Fruit fly (Drosophila melanogaster) whole organism, embryonic: ENCODE data around the gene nxf2.

Source experiments
- Aef1 ChIP-seq: fragments of 200-800 bp; sonication (Bioruptor generic); IDR thresholded peaks from 3 replicates; pipeline ENCODE4 v1.3.6; 2022; ENCODE audit warnings: missing biosample characterization, missing genetic modification characterization
- B-H2 ChIP-seq: fragments of 200-800 bp; sonication (Bioruptor generic); optimal IDR thresholded peaks from 2 replicates; lab custom pipeline; 2018; ENCODE audit warnings: missing biosample characterization, mild to moderate bottlenecking, missing genetic modification characterization
- CG10462 ChIP-seq: fragments of 200-800 bp; sonication (Bioruptor generic); optimal IDR thresholded peaks from 2 replicates; lab custom pipeline; 2016; ENCODE audit warnings: missing biosample characterization, missing genetic modification characterization
- CG11696 ChIP-seq: fragments of 200-800 bp; sonication (Bioruptor generic); IDR thresholded peaks from 2 replicates; pipeline ENCODE4 v1.3.6; 2022; ENCODE audit warnings: missing biosample characterization, missing genetic modification characterization
- CG12236 ChIP-seq: fragments of 200-800 bp; sonication (Bioruptor generic); optimal IDR thresholded peaks from 2 replicates; lab custom pipeline; 2016; ENCODE audit warnings: missing biosample characterization, missing genetic modification characterization
- CG13624 ChIP-seq: fragments of 200-800 bp; sonication (Bioruptor generic); optimal IDR thresholded peaks from 2 replicates; lab custom pipeline; 2016; ENCODE audit warnings: missing biosample characterization, missing genetic modification characterization
- CG1529 ChIP-seq: fragments of 200-800 bp; sonication (Bioruptor generic); optimal IDR thresholded peaks from 3 replicates; lab custom pipeline; 2018; ENCODE audit warnings: missing biosample characterization, missing genetic modification characterization
- CG15696 ChIP-seq: fragments of 200-800 bp; sonication (Bioruptor generic); optimal IDR thresholded peaks from 2 replicates; lab custom pipeline; 2019; ENCODE audit warnings: missing biosample characterization, mild to moderate bottlenecking, missing genetic modification characterization, moderate library complexity
- CG17359 ChIP-seq: fragments of 200-800 bp; sonication (Bioruptor generic); optimal IDR thresholded peaks from 3 replicates; lab custom pipeline; 2018; ENCODE audit warnings: missing biosample characterization, mild to moderate bottlenecking, missing genetic modification characterization, moderate library complexity
- CG17802 ChIP-seq: fragments of 200-800 bp; sonication (Bioruptor generic); optimal IDR thresholded peaks from 2 replicates; lab custom pipeline; 2018; ENCODE audit warnings: missing biosample characterization, mild to moderate bottlenecking, missing genetic modification characterization, moderate library complexity
- CG17829 ChIP-seq: fragments of 200-800 bp; optimal IDR thresholded peaks from 2 replicates; lab custom pipeline; 2019; ENCODE audit warnings: missing biosample characterization, mild to moderate bottlenecking, missing genetic modification characterization, moderate library complexity
- CG18476 ChIP-seq: fragments of 200-800 bp; sonication (Bioruptor generic); optimal IDR thresholded peaks from 2 replicates; lab custom pipeline; 2016; ENCODE audit warnings: missing biosample characterization, mild to moderate bottlenecking, missing genetic modification characterization
- CG2678 ChIP-seq: fragments of 200-800 bp; sonication (Bioruptor generic); optimal IDR thresholded peaks from 3 replicates; lab custom pipeline; 2019; ENCODE audit warnings: missing biosample characterization, mild to moderate bottlenecking, missing genetic modification characterization, moderate library complexity
- CG31224 ChIP-seq: fragments of 200-800 bp; sonication (Bioruptor generic); IDR thresholded peaks from 2 replicates; pipeline ENCODE4 v1.3.6; 2022; ENCODE audit warnings: missing biosample characterization, missing genetic modification characterization
- CG31441 ChIP-seq: fragments of 200-800 bp; sonication (Bioruptor generic); IDR thresholded peaks from 2 replicates; pipeline ENCODE4 v1.3.6; 2022; ENCODE audit warnings: missing biosample characterization, missing genetic modification characterization
- CG32532 ChIP-seq: fragments of 200-800 bp; sonication (Bioruptor generic); IDR thresholded peaks from 2 replicates; pipeline ENCODE4 v1.3.6; 2022; ENCODE audit warnings: missing biosample characterization, missing genetic modification characterization
- CG43689 ChIP-seq: fragments of 200-800 bp; sonication (Bioruptor generic); IDR thresholded peaks from 2 replicates; pipeline ENCODE4 v1.3.6; 2022; ENCODE audit warnings: missing biosample characterization, missing genetic modification characterization
- CG4854 ChIP-seq: fragments of 200-800 bp; sonication (Bioruptor generic); optimal IDR thresholded peaks from 2 replicates; lab custom pipeline; 2016; ENCODE audit warnings: missing biosample characterization, missing genetic modification characterization, inconsistent platforms
- CG8478 ChIP-seq: fragments of >200 bp; optimal IDR thresholded peaks from 2 replicates; lab custom pipeline; 2018
- Dfd ChIP-seq, 2 experiments: fragments of >200 bp; optimal IDR thresholded peaks; 2 replicates each; lab custom pipeline; 2017; ENCODE audit warnings: missing biosample characterization in 2 of 2, missing genetic modification characterization in 2 of 2
- Fer2 ChIP-seq: fragments of 200-800 bp; sonication (Bioruptor generic); optimal IDR thresholded peaks from 2 replicates; lab custom pipeline; 2018; ENCODE audit warnings: missing biosample characterization, mild to moderate bottlenecking, missing genetic modification characterization, moderate library complexity
- HLH3B ChIP-seq: fragments of 200-800 bp; sonication (Bioruptor generic); IDR thresholded peaks from 2 replicates; pipeline ENCODE4 v1.3.6; 2022; ENCODE audit warnings: missing biosample characterization, missing genetic modification characterization
- Hey ChIP-seq: fragments of 200-800 bp; sonication (Bioruptor generic); optimal IDR thresholded peaks from 3 replicates; lab custom pipeline; 2018; ENCODE audit warnings: missing biosample characterization, mild to moderate bottlenecking, missing genetic modification characterization
- Hr39 ChIP-seq: fragments of >200 bp; optimal IDR thresholded peaks from 2 replicates; lab custom pipeline; 2017
- MBD-R2 ChIP-seq: fragments of 200-800 bp; sonication (Bioruptor generic); IDR thresholded peaks from 2 replicates; pipeline ENCODE4 v1.3.6; 2022; ENCODE audit warnings: missing biosample characterization, missing genetic modification characterization
- Pdp1 ChIP-seq, 2 experiments: fragments of 200-800 bp; sonication (Bioruptor generic); optimal IDR thresholded peaks; 3 replicates each; lab custom pipeline; 2016; ENCODE audit warnings: missing biosample characterization in 2 of 2, missing genetic modification characterization in 2 of 2, mild to moderate bottlenecking in 1 of 2, moderate library complexity in 1 of 2
- Ravus ChIP-seq: fragments of 200-800 bp; sonication (Bioruptor generic); IDR thresholded peaks from 2 replicates; pipeline ENCODE4 v1.3.6; 2022; ENCODE audit warnings: missing biosample characterization, missing genetic modification characterization
- Side ChIP-seq: fragments of 200-800 bp; sonication (Bioruptor generic); optimal IDR thresholded peaks from 2 replicates; lab custom pipeline; 2016; ENCODE audit warnings: missing biosample characterization, missing genetic modification characterization
- Sry-β ChIP-seq: fragments of 200-800 bp; sonication (Bioruptor generic); optimal IDR thresholded peaks from 2 replicates; lab custom pipeline; 2018; ENCODE audit warnings: missing biosample characterization, mild to moderate bottlenecking, missing genetic modification characterization, moderate library complexity
- Ssrp ChIP-seq: fragments of 200-800 bp; sonication (Bioruptor generic); optimal IDR thresholded peaks from 2 replicates; lab custom pipeline; 2018; ENCODE audit warnings: missing biosample characterization, mild to moderate bottlenecking, missing genetic modification characterization, moderate library complexity
- Xbp1 ChIP-seq: fragments of 200-800 bp; sonication (Bioruptor generic); optimal IDR thresholded peaks from 3 replicates; lab custom pipeline; 2016; ENCODE audit warnings: missing biosample characterization, mild to moderate bottlenecking, missing genetic modification characterization
- aop ChIP-seq: fragments of 200-800 bp; sonication (Bioruptor generic); IDR thresholded peaks from 2 replicates; pipeline ENCODE4 v1.3.6; 2022; ENCODE audit warnings: missing biosample characterization, missing genetic modification characterization
- bbx ChIP-seq: fragments of 200-800 bp; sonication (Bioruptor generic); IDR thresholded peaks from 2 replicates; pipeline ENCODE4 v1.3.6; 2022; ENCODE audit warnings: missing biosample characterization, missing genetic modification characterization; ENCODE audit not compliant: partially characterized antibody
- btn ChIP-seq: fragments of 200-800 bp; sonication (Bioruptor generic); optimal IDR thresholded peaks from 2 replicates; lab custom pipeline; 2016; ENCODE audit warnings: missing biosample characterization, missing genetic modification characterization
- cad ChIP-seq: fragments of >200 bp; optimal IDR thresholded peaks from 2 replicates; lab custom pipeline; 2017; ENCODE audit warnings: missing biosample characterization, missing genetic modification characterization
- cas ChIP-seq: fragments of 200-800 bp; sonication (Bioruptor generic); IDR thresholded peaks from 2 replicates; pipeline ENCODE4 v1.3.6; 2022; ENCODE audit warnings: missing biosample characterization, missing genetic modification characterization
- crol ChIP-seq: fragments of 200-800 bp; sonication (Bioruptor generic); IDR thresholded peaks from 2 replicates; pipeline ENCODE4 v1.3.6; 2022; ENCODE audit warnings: missing biosample characterization, missing genetic modification characterization
- crp ChIP-seq, 2 experiments: fragments of 200-800 bp; sonication (Bioruptor generic); optimal IDR thresholded peaks; 2 replicates in 1 of 2; 3 replicates in 1 of 2; lab custom pipeline; 2017; ENCODE audit warnings: missing biosample characterization in 2 of 2, missing genetic modification characterization in 2 of 2, mild to moderate bottlenecking in 1 of 2, moderate library complexity in 1 of 2
- dmrt99B ChIP-seq: fragments of 200-800 bp; sonication (Bioruptor generic); optimal IDR thresholded peaks from 2 replicates; lab custom pipeline; 2018; ENCODE audit warnings: missing biosample characterization, mild to moderate bottlenecking, missing genetic modification characterization, moderate library complexity
- dysf ChIP-seq: fragments of 200-800 bp; sonication (Bioruptor generic); IDR thresholded peaks from 3 replicates; pipeline ENCODE4 v1.3.6; 2022; ENCODE audit warnings: missing biosample characterization, missing genetic modification characterization
- esg ChIP-seq: fragments of 200-800 bp; sonication (Bioruptor generic); conservative IDR thresholded peaks from 2 replicates; pipeline ENCODE4 v1.3.6; 2022; ENCODE audit warnings: missing biosample characterization, missing genetic modification characterization
- ftz-f1 ChIP-seq: fragments of 200-800 bp; sonication (Bioruptor generic); optimal IDR thresholded peaks from 2 replicates; lab custom pipeline; 2016; ENCODE audit warnings: missing biosample characterization, missing genetic modification characterization
- kay ChIP-seq: fragments of 200-800 bp; sonication (Bioruptor generic); optimal IDR thresholded peaks from 2 replicates; lab custom pipeline; 2016; ENCODE audit warnings: missing biosample characterization, missing genetic modification characterization
- mld ChIP-seq: fragments of 200-800 bp; sonication (Bioruptor generic); IDR thresholded peaks from 3 replicates; pipeline ENCODE4 v1.3.6; 2022; ENCODE audit warnings: missing biosample characterization, missing genetic modification characterization; ENCODE audit not compliant: partially characterized antibody
- nau ChIP-seq: fragments of 200-800 bp; sonication (Bioruptor generic); optimal IDR thresholded peaks from 3 replicates; lab custom pipeline; 2017; ENCODE audit warnings: missing biosample characterization, mild to moderate bottlenecking, missing genetic modification characterization, missing genetic modification reagents
- onecut ChIP-seq: fragments of 200-800 bp; sonication (Bioruptor generic); IDR thresholded peaks from 2 replicates; pipeline ENCODE4 v1.3.6; 2022; ENCODE audit warnings: missing biosample characterization, missing genetic modification characterization
- pfk ChIP-seq: fragments of 200-800 bp; sonication (Bioruptor generic); optimal IDR thresholded peaks from 2 replicates; lab custom pipeline; 2018; ENCODE audit warnings: missing biosample characterization, mild to moderate bottlenecking, missing genetic modification characterization, moderate library complexity
- phol ChIP-seq: fragments of 200-800 bp; sonication (Bioruptor generic); optimal IDR thresholded peaks from 3 replicates; lab custom pipeline; 2018; ENCODE audit warnings: missing biosample characterization, mild to moderate bottlenecking, missing genetic modification characterization, moderate library complexity
- row ChIP-seq: fragments of 200-800 bp; sonication (Bioruptor generic); IDR thresholded peaks from 3 replicates; pipeline ENCODE4 v1.3.6; 2022; ENCODE audit warnings: missing biosample characterization, missing genetic modification characterization
- tll ChIP-seq, 2 experiments: fragments of 200-800 bp in 1 of 2; fragments of >200 bp in 1 of 2; sonication (Bioruptor generic) in 1 of 2; optimal IDR thresholded peaks; 2 replicates each; lab custom pipeline; 2017 to 2019; ENCODE audit warnings: missing biosample characterization in 2 of 2, missing genetic modification characterization in 2 of 2, mild to moderate bottlenecking in 1 of 2, moderate library complexity in 1 of 2
- tna ChIP-seq: fragments of 200-800 bp; sonication (Bioruptor generic); IDR thresholded peaks from 2 replicates; pipeline ENCODE4 v1.3.6; 2022; ENCODE audit warnings: missing biosample characterization, missing genetic modification characterization; ENCODE audit not compliant: partially characterized antibody

The nxf2 gene

dm6 chr3L:16609120-16609519 lies 29.0 kb upstream of the nxf2 start, which contains the start of gene CG4098 (continued):
- TF ChIP-seq CG17359, result peak; percentile 53
- TF ChIP-seq onecut, result peak; percentile 56
- TF ChIP-seq dysf, result peak; percentile 70
- no peak for TF ChIP-seq tll (GFP tag; optimal IDR thresholded peaks at IDR 0.05; lab: Kevin White, UChicago)
- TF ChIP-seq CG12236, result no peak
- TF ChIP-seq Dfd (GFP tag; optimal IDR thresholded peaks at IDR 0.05; lab: Kevin White, UChicago), result no peak
- TF ChIP-seq CG43689, result no peak
- no peak for TF ChIP-seq pfk (GFP tag; lab: Kevin White, UChicago)
- peak; percentile 38 for TF ChIP-seq CG2678 (tag; lab: Kevin White, UChicago)
- peak; percentile 80 for TF ChIP-seq Xbp1 (GFP tag; lab: Kevin White, UChicago)
- TF ChIP-seq tna (GFP tag; lab: Robert Waterston, UW), result no peak
- no peak for TF ChIP-seq mld (GFP tag; lab: Robert Waterston, UW)
- TF ChIP-seq Fer2 (tag; lab: Kevin White, UChicago), result peak; percentile 9
- peak; percentile 12 for TF ChIP-seq Side
- TF ChIP-seq MBD-R2, result peak; percentile 95
- peak; percentile 2 for TF ChIP-seq kay (GFP tag; lab: Kevin White, UChicago)
- TF ChIP-seq btn (GFP tag; lab: Kevin White, UChicago), result peak; percentile 2
- TF ChIP-seq cas (GFP tag; lab: Robert Waterston, UW), result peak; percentile 31; the same call in 1 of the 2 replicates
- no peak for TF ChIP-seq CG10462 (GFP tag; lab: Kevin White, UChicago)
- TF ChIP-seq CG32532 (GFP tag; lab: Robert Waterston, UW), result peak; percentile 81
- TF ChIP-seq CG17829 (tag; lab: Kevin White, UChicago), result peak; percentile 45
- TF ChIP-seq ftz-f1 (GFP tag; lab: Kevin White, UChicago), result peak; percentile 10
- TF ChIP-seq aop (GFP tag; lab: Robert Waterston, UW), result no peak
- peak; percentile 57 for TF ChIP-seq HLH3B
- TF ChIP-seq CG15696 (tag; lab: Kevin White, UChicago), result no peak
- TF ChIP-seq Ssrp (tag; lab: Kevin White, UChicago), result peak; percentile 15
- peak; percentile 23; the same call in 1 of the 2 replicates for TF ChIP-seq bbx (GFP tag; lab: Robert Waterston, UW)
- TF ChIP-seq Aef1 (GFP tag; lab: Robert Waterston, UW), result peak; percentile 58
- peak; percentile 63 to 65 for TF ChIP-seq Pdp1 (GFP tag; optimal IDR thresholded peaks at IDR 0.05; lab: Kevin White, UChicago)
- no peak for TF ChIP-seq CG1529
- TF ChIP-seq Hey (tag; lab: Kevin White, UChicago), result no peak
- no peak for TF ChIP-seq CG4854 (GFP tag; lab: Kevin White, UChicago)
- no peak for TF ChIP-seq crol (GFP tag; lab: Robert Waterston, UW)
- TF ChIP-seq CG11696 (GFP tag; lab: Robert Waterston, UW), result peak; percentile 99
- peak; percentile 30; the same call in 1 of the 2 replicates for TF ChIP-seq CG31224 (GFP tag; lab: Robert Waterston, UW)
- peak; percentile 11; the same call in 1 of the 2 replicates for TF ChIP-seq CG31441 (GFP tag; lab: Robert Waterston, UW)
- no peak for TF ChIP-seq nau (GFP tag; lab: Kevin White, UChicago)
- TF ChIP-seq Ravus (GFP tag; lab: Robert Waterston, UW), result no peak
- TF ChIP-seq cad (GFP tag; lab: Kevin White, UChicago), result no peak
- TF ChIP-seq Hr39, result no peak
- no peak for TF ChIP-seq CG17802 (tag; lab: Kevin White, UChicago)
- no peak for TF ChIP-seq Sry-β (GFP tag; lab: Kevin White, UChicago)
- TF ChIP-seq crp (GFP tag; optimal IDR thresholded peaks at IDR 0.05; lab: Kevin White, UChicago), result no peak
- TF ChIP-seq CG18476 (GFP tag; lab: Kevin White, UChicago), result no peak
- TF ChIP-seq esg (GFP tag; lab: Robert Waterston, UW), result peak; percentile 32; the same call in 1 of the 2 replicates
- TF ChIP-seq phol, result peak; percentile 25
- peak; percentile 31 for TF ChIP-seq dmrt99B (tag; lab: Kevin White, UChicago)
- TF ChIP-seq row, result peak; percentile 97
- peak; percentile 59 for TF ChIP-seq CG13624 (GFP tag; lab: Kevin White, UChicago)
- TF ChIP-seq CG8478, result no peak
- TF ChIP-seq B-H2 (GFP tag; lab: Kevin White, UChicago), result peak; percentile 40
